ENCODE assay signal across 4 worm cellular contexts in the genomic region with DNA sequence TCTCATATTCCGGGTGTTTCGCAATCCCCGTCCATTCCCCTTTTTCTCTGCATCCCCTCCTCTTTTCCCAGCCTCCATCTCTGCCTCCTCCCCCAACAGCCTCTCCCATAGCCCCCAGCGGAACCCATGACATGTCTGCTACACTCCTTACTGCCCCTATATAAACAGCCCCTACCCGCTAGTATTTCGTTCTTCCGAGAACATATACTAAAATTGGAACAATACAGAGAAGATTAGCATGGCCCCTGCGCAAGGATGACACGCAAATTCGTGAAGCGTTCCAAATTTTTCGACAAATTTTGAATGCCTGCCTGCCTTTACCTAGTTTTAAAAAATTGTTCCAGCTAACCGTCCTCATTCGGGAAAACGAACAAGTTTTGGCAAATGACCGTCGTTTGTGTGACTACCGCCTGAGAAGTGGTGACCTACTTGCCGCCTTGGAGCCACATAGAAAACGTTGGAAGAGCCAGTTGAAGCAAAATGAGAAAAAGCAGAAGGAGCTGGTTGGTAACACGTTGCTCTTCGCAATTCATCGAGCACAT.
A peak's percentile ranks its signal among the peaks of the same experiment; 100 is the strongest.
TF ChIP-seq lines count a peak whose summit lies in the region.

No protein-coding gene starts in this region.

TF ChIP-seq in whole organism, L2 larva, 48 proteins besides CTCF, POLR2A, EP300 and RAD21 (continues in another document):
- peak; percentile 82 for TF ChIP-seq blmp-1 (tag; optimal IDR thresholded peaks at IDR 0.05; lab: Kevin White, UChicago; ENCODE audit: insufficient read depth)
- TF ChIP-seq C34F6.9 (tag; optimal IDR thresholded peaks at IDR 0.05; lab: Kevin White, UChicago), result peak; percentile 93
- 0 out of 2 replicates have a peak, but pooled peaks have one; percentile 53 for TF ChIP-seq ztf-1 (GFP tag; conservative IDR thresholded peaks at IDR 0.05; lab: Robert Waterston, UW)
- peak; percentile 97 for TF ChIP-seq sem-4 (tag; optimal IDR thresholded peaks at IDR 0.05; lab: Kevin White, UChicago)
- peak; percentile 86 for TF ChIP-seq nhr-237 (tag; optimal IDR thresholded peaks at IDR 0.05; lab: Kevin White, UChicago)
- TF ChIP-seq ceh-82 (tag; optimal IDR thresholded peaks at IDR 0.05; lab: Kevin White, UChicago), result peak; percentile 86
- TF ChIP-seq mdl-1 (tag; optimal IDR thresholded peaks at IDR 0.05; lab: Kevin White, UChicago), result peak; percentile 66 to 74
- peak; percentile 98 for TF ChIP-seq sma-9 (GFP tag; optimal IDR thresholded peaks at IDR 0.05; lab: Kevin White, UChicago)
- no peak for TF ChIP-seq sma-9 (tag; optimal IDR thresholded peaks at IDR 0.05; lab: Kevin White, UChicago)
- TF ChIP-seq R02D3.7 (tag; optimal IDR thresholded peaks at IDR 0.05; lab: Kevin White, UChicago), result peak; percentile 38
- TF ChIP-seq nhr-25 (tag; optimal IDR thresholded peaks at IDR 0.05; lab: Kevin White, UChicago), result peak; percentile 94
- no peak for TF ChIP-seq elt-3 (tag; optimal IDR thresholded peaks at IDR 0.05; lab: Kevin White, UChicago)
- TF ChIP-seq lin-39 (tag; optimal IDR thresholded peaks at IDR 0.05; lab: Kevin White, UChicago), result no peak
- peak; percentile 93 to 94 for TF ChIP-seq lsy-2 (tag; optimal IDR thresholded peaks at IDR 0.05; lab: Kevin White, UChicago)
- TF ChIP-seq skn-1 (tag; optimal IDR thresholded peaks at IDR 0.05; lab: Kevin White, UChicago), result peak; percentile 61
- TF ChIP-seq unc-39 (tag; optimal IDR thresholded peaks at IDR 0.05; lab: Kevin White, UChicago), result no peak
- TF ChIP-seq mab-5 (tag; optimal IDR thresholded peaks at IDR 0.05; lab: Kevin White, UChicago), result peak; percentile 94
- peak; percentile 76 for TF ChIP-seq ztf-11 (tag; optimal IDR thresholded peaks at IDR 0.05; lab: Kevin White, UChicago)
- no peak for TF ChIP-seq peb-1 (tag; optimal IDR thresholded peaks at IDR 0.05; lab: Kevin White, UChicago)
- peak; percentile 93 for TF ChIP-seq Y55F3AM.14 (GFP tag; optimal IDR thresholded peaks at IDR 0.05; lab: Kevin White, UChicago)
- peak; percentile 90 for TF ChIP-seq ceh-16 (tag; optimal IDR thresholded peaks at IDR 0.05; lab: Kevin White, UChicago)

TF ChIP-seq in whole organism, L4 larva, 104 proteins besides CTCF, POLR2A, EP300 and RAD21 (continues in another document):
- TF ChIP-seq lin-38 (GFP tag; IDR thresholded peaks at IDR 0.05; lab: Robert Waterston, UW) (peak; percentile 94), sdz-12 (GFP tag; optimal IDR thresholded peaks at IDR 0.05; lab: Kevin White, UChicago) (peak; percentile 92), Y75B8A.6 (GFP tag; IDR thresholded peaks at IDR 0.05; lab: Robert Waterston, UW) (peak; percentile 96), mdl-1 (tag; optimal IDR thresholded peaks at IDR 0.05; lab: Kevin White, UChicago) (peak; percentile 50 to 64), unc-62 (GFP tag; optimal IDR thresholded peaks at IDR 0.05 in 1 of 2; lab: Kevin White, UChicago) (peak in 1 of 2 experiments; percentile 100), unc-62 (tag; optimal IDR thresholded peaks at IDR 0.05; lab: Kevin White, UChicago) (peak; percentile 59), madf-9 (GFP tag; conservative IDR thresholded peaks at IDR 0.05; lab: Robert Waterston, UW) (peak; percentile 96), F37D6.2 (tag; optimal IDR thresholded peaks at IDR 0.05; lab: Kevin White, UChicago) (peak; percentile 94), ZK337.2 (GFP tag; IDR thresholded peaks at IDR 0.05; lab: Robert Waterston, UW) (peak; percentile 92), ces-1 (GFP tag; optimal IDR thresholded peaks at IDR 0.05; lab: Kevin White, UChicago) (peak; percentile 59), daf-19 (GFP tag; conservative IDR thresholded peaks at IDR 0.05; lab: Robert Waterston, UW) (peak; percentile 97), egl-27 (tag; optimal IDR thresholded peaks at IDR 0.05; lab: Kevin White, UChicago) (peak; percentile 89), daf-16 (GFP tag; optimal IDR thresholded peaks at IDR 0.05; lab: Kevin White, UChicago) (peak; percentile 89 to 92), daf-16 (tag; optimal IDR thresholded peaks at IDR 0.05; lab: Kevin White, UChicago) (peak; percentile 87), hlh-11 (tag; optimal IDR thresholded peaks at IDR 0.05; lab: Kevin White, UChicago) (peak; percentile 88), mes-2 (tag; optimal IDR thresholded peaks at IDR 0.05; lab: Kevin White, UChicago; ENCODE audit: poor library complexity, severe bottlenecking) (peak; percentile 96), nhr-237 (tag; optimal IDR thresholded peaks at IDR 0.05; lab: Kevin White, UChicago) (peak; percentile 35), nhr-77 (tag; optimal IDR thresholded peaks at IDR 0.05; lab: Kevin White, UChicago) (peak; percentile 76), vab-7 (GFP tag; IDR thresholded peaks at IDR 0.05; lab: Robert Waterston, UW) (peak; percentile 98), mep-1 (tag; optimal IDR thresholded peaks at IDR 0.05; lab: Kevin White, UChicago) (peak; percentile 98), nhr-76 (tag; optimal IDR thresholded peaks at IDR 0.05; lab: Kevin White, UChicago) (no peak)

TF ChIP-seq in whole organism, late embryonic, 69 proteins besides CTCF, POLR2A, EP300 and RAD21 (continues in another document):
- TF ChIP-seq ceh-9 (tag; optimal IDR thresholded peaks at IDR 0.05; lab: Kevin White, UChicago) (peak; percentile 5), ceh-19 (GFP tag; optimal IDR thresholded peaks at IDR 0.05; lab: Kevin White, UChicago) (peak; percentile 98), elt-2 (tag; optimal IDR thresholded peaks at IDR 0.05; lab: Kevin White, UChicago) (peak; percentile 95), ets-4 (tag; optimal IDR thresholded peaks at IDR 0.05; lab: Kevin White, UChicago) (peak; percentile 83), pha-4 (tag; optimal IDR thresholded peaks at IDR 0.05; lab: Kevin White, UChicago) (no peak), madf-2 (tag; optimal IDR thresholded peaks at IDR 0.05; lab: Kevin White, UChicago) (peak; percentile 95), gmeb-2 (tag; optimal IDR thresholded peaks at IDR 0.05; lab: Kevin White, UChicago) (peak; percentile 89), unc-42 (tag; optimal IDR thresholded peaks at IDR 0.05; lab: Kevin White, UChicago) (peak; percentile 92), pha-2 (tag; optimal IDR thresholded peaks at IDR 0.05; lab: Kevin White, UChicago) (peak; percentile 95), npax-4 (tag; optimal IDR thresholded peaks at IDR 0.05; lab: Kevin White, UChicago) (peak; percentile 86), pat-9 (tag; optimal IDR thresholded peaks at IDR 0.05; lab: Kevin White, UChicago) (peak; percentile 94), C38D4.7 (GFP tag; optimal IDR thresholded peaks at IDR 0.05; lab: Kevin White, UChicago) (peak; percentile 93), ceh-48 (tag; optimal IDR thresholded peaks at IDR 0.05; lab: Kevin White, UChicago) (peak; percentile 82), syd-9 (tag; optimal IDR thresholded peaks at IDR 0.05; lab: Kevin White, UChicago) (peak; percentile 91), ceh-45 (GFP tag; IDR thresholded peaks at IDR 0.05; lab: Robert Waterston, UW) (peak; percentile 94), elt-4 (tag; optimal IDR thresholded peaks at IDR 0.05; lab: Kevin White, UChicago) (peak; percentile 71), Y22D7AL.16 (tag; optimal IDR thresholded peaks at IDR 0.05; lab: Kevin White, UChicago) (peak; percentile 88), unc-3 (GFP tag; conservative IDR thresholded peaks at IDR 0.05; lab: Robert Waterston, UW) (peak; percentile 94), unc-3 (tag; optimal IDR thresholded peaks at IDR 0.05; lab: Kevin White, UChicago) (peak; percentile 87), ceh-18 (tag; optimal IDR thresholded peaks at IDR 0.05; lab: Kevin White, UChicago) (peak; percentile 99), ref-2 (tag; optimal IDR thresholded peaks at IDR 0.05; lab: Kevin White, UChicago) (peak; percentile 91), F13H6.1 (tag; optimal IDR thresholded peaks at IDR 0.05; lab: Kevin White, UChicago) (peak; percentile 94), sox-2 (GFP tag; IDR thresholded peaks at IDR 0.05; lab: Robert Waterston, UW) (peak; percentile 95), nhr-11 (tag; optimal IDR thresholded peaks at IDR 0.05; lab: Kevin White, UChicago) (peak; percentile 53)

TF ChIP-seq in whole organism, mixed stage, embryonic, 35 proteins besides CTCF, POLR2A, EP300 and RAD21 (continues in another document):
- TF ChIP-seq nhr-76 (tag; optimal IDR thresholded peaks at IDR 0.05; lab: Kevin White, UChicago) (peak; percentile 47), lin-13 (tag; optimal IDR thresholded peaks at IDR 0.05; lab: Kevin White, UChicago) (peak; percentile 89), tbx-8 (GFP tag; optimal IDR thresholded peaks at IDR 0.05; lab: Kevin White, UChicago) (peak; percentile 95), unc-120 (tag; optimal IDR thresholded peaks at IDR 0.05; lab: Kevin White, UChicago; ENCODE audit: poor library complexity, severe bottlenecking) (peak; percentile 99), sem-2 (GFP tag; optimal IDR thresholded peaks at IDR 0.05; lab: Kevin White, UChicago) (peak; percentile 93), unc-62 (GFP tag; optimal IDR thresholded peaks at IDR 0.05; lab: Kevin White, UChicago) (peak; percentile 89), hlh-1 (tag; optimal IDR thresholded peaks at IDR 0.05; lab: Kevin White, UChicago) (peak; percentile 84), lsy-2 (tag; optimal IDR thresholded peaks at IDR 0.05; lab: Kevin White, UChicago) (peak; percentile 78), sptf-1 (tag; optimal IDR thresholded peaks at IDR 0.05; lab: Kevin White, UChicago) (peak; percentile 98), cnd-1 (tag; optimal IDR thresholded peaks at IDR 0.05; lab: Kevin White, UChicago) (peak; percentile 93), mep-1 (tag; optimal IDR thresholded peaks at IDR 0.05; lab: Kevin White, UChicago) (peak; percentile 91), mls-2 (tag; optimal IDR thresholded peaks at IDR 0.05; lab: Kevin White, UChicago) (peak; percentile 98), ceh-83 (GFP tag; optimal IDR thresholded peaks at IDR 0.05; lab: Kevin White, UChicago) (peak; percentile 95), ceh-39 (tag; optimal IDR thresholded peaks at IDR 0.05; lab: Kevin White, UChicago) (peak; percentile 57), nhr-12 (tag; optimal IDR thresholded peaks at IDR 0.05; lab: Kevin White, UChicago) (peak; percentile 16), bed-3 (GFP tag; optimal IDR thresholded peaks at IDR 0.05; lab: Kevin White, UChicago) (peak; percentile 89), ztf-11 (tag; optimal IDR thresholded peaks at IDR 0.05; lab: Kevin White, UChicago) (peak; percentile 79), pha-4 (tag; optimal IDR thresholded peaks at IDR 0.05; lab: Kevin White, UChicago) (peak; percentile 94), unc-39 (tag; optimal IDR thresholded peaks at IDR 0.05; lab: Kevin White, UChicago) (no peak), nhr-2 (tag; optimal IDR thresholded peaks at IDR 0.05; lab: Kevin White, UChicago) (peak; percentile 16), elt-3 (tag; optimal IDR thresholded peaks at IDR 0.05; lab: Kevin White, UChicago) (peak; percentile 86), ces-1 (GFP tag; optimal IDR thresholded peaks at IDR 0.05; lab: Kevin White, UChicago) (peak; percentile 95), M03D4.4 (tag; optimal IDR thresholded peaks at IDR 0.05; lab: Kevin White, UChicago) (peak; percentile 95), nhr-237 (tag; optimal IDR thresholded peaks at IDR 0.05; lab: Kevin White, UChicago) (peak; percentile 93), mab-5 (tag; optimal IDR thresholded peaks at IDR 0.05; lab: Kevin White, UChicago) (peak; percentile 90), elt-1 (tag; optimal IDR thresholded peaks at IDR 0.05; lab: Kevin White, UChicago; ENCODE audit: borderline replicate concordance, insufficient read depth) (peak; percentile 4)
